Worm (Caenorhabditis elegans): ENCODE measurements around the gene C18A3.10.
A peak's percentile ranks its signal among the peaks of the same experiment; 100 is the strongest.

Gene C18A3.10

ce11 chrII:5701485-5701884, 14.2 kb downstream of the C18A3.10 start (continued):
- TF ChIP-seq lin-14 (GFP tag; optimal IDR thresholded peaks at IDR 0.05) (peak; percentile 71), swsn-7 (tag; optimal IDR thresholded peaks at IDR 0.05) (peak; percentile 78), efl-3 (GFP tag; optimal IDR thresholded peaks at IDR 0.05) (no peak), sptf-1 (tag; optimal IDR thresholded peaks at IDR 0.05) (no peak), ceh-88 (GFP tag; IDR thresholded peaks at IDR 0.05) (no peak), ceh-8 (GFP tag; optimal IDR thresholded peaks at IDR 0.05) (no peak), isw-1 (GFP tag; IDR thresholded peaks at IDR 0.05) (peak; percentile 20)

ce11 chrII:5698869-5699268, 16.8 kb downstream of the C18A3.10 start, which contains the start of the genes C25H3.10 and C25H3.1:
TSS of gene C25H3.10 (minus strand) at chrII:5698969.
TSS of gene C25H3.1 (plus strand) at chrII:5699071.
- TF ChIP-seq C16A3.4 (tag; optimal IDR thresholded peaks at IDR 0.05) (no peak), fos-1 (tag; optimal IDR thresholded peaks at IDR 0.05) (no peak), rnt-1 (tag; optimal IDR thresholded peaks at IDR 0.05) (peak; percentile 44), jun-1 (tag; optimal IDR thresholded peaks at IDR 0.05) (no peak), dsc-1 (tag; optimal IDR thresholded peaks at IDR 0.05) (no peak), nhr-19 (GFP tag; conservative IDR thresholded peaks at IDR 0.05) (peak; percentile 10), zag-1 (tag; optimal IDR thresholded peaks at IDR 0.05) (no peak), nhr-20 (tag; optimal IDR thresholded peaks at IDR 0.05) (peak; percentile 19), xbp-1 (tag; optimal IDR thresholded peaks at IDR 0.05) (no peak), hlh-4 (tag; optimal IDR thresholded peaks at IDR 0.05) (no peak), pag-3 (tag; optimal IDR thresholded peaks at IDR 0.05; ENCODE audit: borderline replicate concordance, insufficient read depth) (no peak), skn-1 (tag; optimal IDR thresholded peaks at IDR 0.05) (no peak), elt-2 (tag; optimal IDR thresholded peaks at IDR 0.05) (no peak), blmp-1 (tag; optimal IDR thresholded peaks at IDR 0.05) (peak; percentile 20), nhr-71 (tag; optimal IDR thresholded peaks at IDR 0.05) (peak; percentile 39), snpc-4 (tag; optimal IDR thresholded peaks at IDR 0.05) (peak; percentile 57), lsy-2 (tag; optimal IDR thresholded peaks at IDR 0.05) (peak; percentile 2 to 4), C34B4.2 (tag; optimal IDR thresholded peaks at IDR 0.05) (no peak), lin-14 (GFP tag; optimal IDR thresholded peaks at IDR 0.05) (peak; percentile 6), snu-23 (GFP tag; optimal IDR thresholded peaks at IDR 0.05) (peak; percentile 33)

- TF ChIP-seq elt-2 (tag; optimal IDR thresholded peaks at IDR 0.05) (peak; percentile 51), pag-3 (tag; optimal IDR thresholded peaks at IDR 0.05; ENCODE audit: borderline replicate concordance, insufficient read depth) (peak; percentile 81), mef-2 (tag; optimal IDR thresholded peaks at IDR 0.05) (no peak), jun-1 (tag; optimal IDR thresholded peaks at IDR 0.05) (no peak), fos-1 (tag; optimal IDR thresholded peaks at IDR 0.05) (no peak), F16B12.6 (tag; optimal IDR thresholded peaks at IDR 0.05) (no peak), nhr-76 (tag; optimal IDR thresholded peaks at IDR 0.05) (no peak), fkh-10 (GFP tag; optimal IDR thresholded peaks at IDR 0.05) (no peak), rnt-1 (tag; optimal IDR thresholded peaks at IDR 0.05) (peak; percentile 57), ceh-82 (tag; optimal IDR thresholded peaks at IDR 0.05) (no peak), blmp-1 (tag; optimal IDR thresholded peaks at IDR 0.05) (peak; percentile 38), ets-5 (GFP tag; IDR thresholded peaks at IDR 0.05) (no peak), C34B4.2 (tag; optimal IDR thresholded peaks at IDR 0.05) (no peak), snpc-4 (tag; optimal IDR thresholded peaks at IDR 0.05) (no peak), egl-13 (tag; optimal IDR thresholded peaks at IDR 0.05) (no peak), ama-1 (optimal IDR thresholded peaks at IDR 0.05) (no peak), lin-15B (tag; optimal IDR thresholded peaks at IDR 0.05) (no peak), ztf-4 (tag; optimal IDR thresholded peaks at IDR 0.05) (peak; percentile 35), lin-13 (GFP tag; optimal IDR thresholded peaks at IDR 0.05) (peak; percentile 57), sup-37 (GFP tag; optimal IDR thresholded peaks at IDR 0.05) (no peak), mep-1 (tag; optimal IDR thresholded peaks at IDR 0.05) (peak; percentile 52), snu-23 (GFP tag; optimal IDR thresholded peaks at IDR 0.05) (peak; percentile 77), nhr-20 (tag; optimal IDR thresholded peaks at IDR 0.05) (peak; percentile 77), sptf-1 (tag; optimal IDR thresholded peaks at IDR 0.05) (no peak), elt-3 (tag; optimal IDR thresholded peaks at IDR 0.05) (peak in 2 of 6 experiments; percentile 51 to 85), unc-62 (GFP tag; optimal IDR thresholded peaks at IDR 0.05) (no peak), zag-1 (tag; optimal IDR thresholded peaks at IDR 0.05) (no peak), egl-27 (tag; optimal IDR thresholded peaks at IDR 0.05) (no peak), aly-2 (tag; optimal IDR thresholded peaks at IDR 0.05) (no peak), tbx-2 (tag; optimal IDR thresholded peaks at IDR 0.05) (peak; percentile 57), nhr-47 (tag; optimal IDR thresholded peaks at IDR 0.05) (peak; percentile 33), C16A3.4 (tag; optimal IDR thresholded peaks at IDR 0.05) (peak; percentile 50), hlh-17 (GFP tag; optimal IDR thresholded peaks at IDR 0.05; ENCODE audit: borderline replicate concordance) (no peak), ceh-90 (tag; optimal IDR thresholded peaks at IDR 0.05) (no peak), mdl-1 (tag; optimal IDR thresholded peaks at IDR 0.05) (peak in 1 of 2 experiments; percentile 26), dsc-1 (tag; optimal IDR thresholded peaks at IDR 0.05) (no peak)
Observed at ce11 chrII:5698254-5698653, 17.4 kb downstream of the C18A3.10 start.

Data from whole organism, L1 larva.